Fruit fly (Drosophila melanogaster): ENCODE measurements around the gene CG14891.

The CG14891 gene

dm6 chr3R:16553459-16554230 lies 17.7 kb upstream of the CG14891 start (continued):
- TF ChIP-seq bigmax (GFP tag; optimal IDR thresholded peaks at IDR 0.05) (no peak), CG7928 (GFP tag; optimal IDR thresholded peaks at IDR 0.05) (no peak), pita (GFP tag; optimal IDR thresholded peaks at IDR 0.05) (no peak), CG13296 (GFP tag; optimal IDR thresholded peaks at IDR 0.05) (no peak), crc (GFP tag; optimal IDR thresholded peaks at IDR 0.05) (no peak), br (optimal IDR thresholded peaks at IDR 0.05) (no peak), HHEX (GFP tag; optimal IDR thresholded peaks at IDR 0.05) (no peak), phol (tag; optimal IDR thresholded peaks at IDR 0.05) (peak; percentile 60), CG6175 (GFP tag; IDR thresholded peaks at IDR 0.05) (no peak; the same call in 2 of the 3 replicates), Abd-B (GFP tag; optimal IDR thresholded peaks at IDR 0.05) (no peak), CG8281 (tag; optimal IDR thresholded peaks at IDR 0.05) (no peak), CG31441 (GFP tag; IDR thresholded peaks at IDR 0.05) (peak; percentile 47; the same call in 1 of the 2 replicates), CoRest (tag; optimal IDR thresholded peaks at IDR 0.05) (peak; percentile 17), run (tag; optimal IDR thresholded peaks at IDR 0.05) (no peak), CG31365 (tag; optimal IDR thresholded peaks at IDR 0.05) (no peak), crp (GFP tag; optimal IDR thresholded peaks at IDR 0.05) (no peak), al (GFP tag; IDR thresholded peaks at IDR 0.05) (no peak), Bgb (GFP tag; IDR thresholded peaks at IDR 0.05; ENCODE audit: partially characterized antibody) (0 out of 2 replicates have a peak, but pooled peaks have one; percentile 21), dmrt99B (tag; optimal IDR thresholded peaks at IDR 0.05) (peak; percentile 20), gem (tag; optimal IDR thresholded peaks at IDR 0.05) (peak; percentile 23), slou (GFP tag; optimal IDR thresholded peaks at IDR 0.05) (no peak), CG9437 (GFP tag; optimal IDR thresholded peaks at IDR 0.05) (peak; percentile 23), wek (GFP tag; optimal IDR thresholded peaks at IDR 0.05) (no peak), CG14710 (tag; optimal IDR thresholded peaks at IDR 0.05) (peak; percentile 61), D (optimal IDR thresholded peaks at IDR 0.05) (no peak), D (GFP tag; optimal IDR thresholded peaks at IDR 0.05) (no peak), Ptx1 (GFP tag; IDR thresholded peaks at IDR 0.05) (no peak), CG10543 (GFP tag; optimal IDR thresholded peaks at IDR 0.05) (no peak), CG12391 (tag; optimal IDR thresholded peaks at IDR 0.05) (peak; percentile 12), MESR4 (GFP tag; optimal IDR thresholded peaks at IDR 0.05) (no peak), nmo (GFP tag; optimal IDR thresholded peaks at IDR 0.05) (peak; percentile 1), Sox102F (GFP tag; optimal IDR thresholded peaks at IDR 0.05) (no peak), jumu (GFP tag; optimal IDR thresholded peaks at IDR 0.05) (no peak), CG17912 (GFP tag; optimal IDR thresholded peaks at IDR 0.05) (no peak), CG17568 (GFP tag; optimal IDR thresholded peaks at IDR 0.05) (no peak), bab2 (GFP tag; optimal IDR thresholded peaks at IDR 0.05) (no peak), kni (GFP tag; optimal IDR thresholded peaks at IDR 0.05) (peak; percentile 1), Tbp (GFP tag; optimal IDR thresholded peaks at IDR 0.05) (no peak), Blimp-1 (GFP tag; optimal IDR thresholded peaks at IDR 0.05) (peak; percentile 42), mld (GFP tag; IDR thresholded peaks at IDR 0.05; ENCODE audit: partially characterized antibody) (no peak), yki (optimal IDR thresholded peaks at IDR 0.05) (no peak), Hr3 (GFP tag; optimal IDR thresholded peaks at IDR 0.05) (no peak), CG4282 (GFP tag; optimal IDR thresholded peaks at IDR 0.05) (no peak), CG11398 (GFP tag; optimal IDR thresholded peaks at IDR 0.05) (no peak), cas (GFP tag; IDR thresholded peaks at IDR 0.05) (no peak), CG7556 (GFP tag; optimal IDR thresholded peaks at IDR 0.05) (peak; percentile 24), CG1603 (tag; optimal IDR thresholded peaks at IDR 0.05) (no peak), CG9727 (GFP tag; optimal IDR thresholded peaks at IDR 0.05) (peak; percentile 46), CG17802 (tag; optimal IDR thresholded peaks at IDR 0.05) (peak; percentile 9)

Data from whole organism, embryonic.